Fruit fly (Drosophila melanogaster): Measurements from ENCODE around the gene GCS1.

The GCS1 gene

dm6 chrX:11326213-11326731 lies 21.5 kb downstream of the GCS1 start (continued):
- no peak for TF ChIP-seq Elba2 (GFP tag; optimal IDR thresholded peaks at IDR 0.05)
- TF ChIP-seq Hr39 (optimal IDR thresholded peaks at IDR 0.05): no peak
- TF ChIP-seq D19B (GFP tag; optimal IDR thresholded peaks at IDR 0.05): peak; percentile 33
- TF ChIP-seq dmrt11E (tag; optimal IDR thresholded peaks at IDR 0.05): peak; percentile 32
- peak; percentile 78 for TF ChIP-seq CG2120 (GFP tag; optimal IDR thresholded peaks at IDR 0.05)
- TF ChIP-seq salm (tag; optimal IDR thresholded peaks at IDR 0.05): peak; percentile 64
- TF ChIP-seq Aef1 (GFP tag; IDR thresholded peaks at IDR 0.05): peak; percentile 50
- TF ChIP-seq shn (GFP tag; optimal IDR thresholded peaks at IDR 0.05): peak; percentile 43
- peak; percentile 48 for TF ChIP-seq Max (GFP tag; optimal IDR thresholded peaks at IDR 0.05)
- no peak for TF ChIP-seq usp (GFP tag; optimal IDR thresholded peaks at IDR 0.05)
- peak; percentile 65 for TF ChIP-seq CG14441 (GFP tag; IDR thresholded peaks at IDR 0.05)
- no peak for TF ChIP-seq B-H2 (GFP tag; optimal IDR thresholded peaks at IDR 0.05)
- peak; percentile 56 for TF ChIP-seq CG8924 (tag; optimal IDR thresholded peaks at IDR 0.05)
- TF ChIP-seq NFAT (GFP tag; IDR thresholded peaks at IDR 0.05): 0 out of 2 replicates have a peak, but pooled peaks have one; percentile 27
- no peak for TF ChIP-seq hb (GFP tag; IDR thresholded peaks at IDR 0.05; ENCODE audit: partially characterized antibody)
- TF ChIP-seq CG3065 (GFP tag; optimal IDR thresholded peaks at IDR 0.05): no peak
- peak; percentile 79 for TF ChIP-seq CG11504 (tag; optimal IDR thresholded peaks at IDR 0.05)
- TF ChIP-seq CG12769 (tag; optimal IDR thresholded peaks at IDR 0.05): no peak
- TF ChIP-seq Opbp (GFP tag; IDR thresholded peaks at IDR 0.05; ENCODE audit: partially characterized antibody): no peak
- TF ChIP-seq Ptx1 (GFP tag; IDR thresholded peaks at IDR 0.05): peak; percentile 77
- TF ChIP-seq otp (GFP tag; IDR thresholded peaks at IDR 0.05): peak; percentile 77
- TF ChIP-seq Vsx1 (GFP tag; optimal IDR thresholded peaks at IDR 0.05): no peak
- no peak for TF ChIP-seq CG4360 (GFP tag; IDR thresholded peaks at IDR 0.05)
- TF ChIP-seq Atf6 (GFP tag; IDR thresholded peaks at IDR 0.05): peak; percentile 67
- no peak for TF ChIP-seq pfk (GFP tag; optimal IDR thresholded peaks at IDR 0.05)
- peak; percentile 52 for TF ChIP-seq CG12299 (tag; optimal IDR thresholded peaks at IDR 0.05)
- no peak for TF ChIP-seq vfl (GFP tag; optimal IDR thresholded peaks at IDR 0.05)
- peak; percentile 76 for TF ChIP-seq lmd (GFP tag; IDR thresholded peaks at IDR 0.05)
- peak; percentile 56 for TF ChIP-seq CG15601 (tag; optimal IDR thresholded peaks at IDR 0.05)
- TF ChIP-seq CG9215 (GFP tag; IDR thresholded peaks at IDR 0.05): peak; percentile 56
- no peak for TF ChIP-seq bigmax (GFP tag; optimal IDR thresholded peaks at IDR 0.05)
- peak; percentile 44; the same call in 1 of the 2 replicates for TF ChIP-seq MBD-R2 (GFP tag; IDR thresholded peaks at IDR 0.05)
- TF ChIP-seq CG16779 (GFP tag; IDR thresholded peaks at IDR 0.05): no peak
- peak; percentile 52 for TF ChIP-seq Dip3 (GFP tag; optimal IDR thresholded peaks at IDR 0.05)
- TF ChIP-seq luna (GFP tag; optimal IDR thresholded peaks at IDR 0.05): no peak
- TF ChIP-seq CG12236 (GFP tag; optimal IDR thresholded peaks at IDR 0.05): peak; percentile 14
- no peak for TF ChIP-seq CG1832 (GFP tag; optimal IDR thresholded peaks at IDR 0.05)
- peak; percentile 24 for TF ChIP-seq CHES-1-like (GFP tag; optimal IDR thresholded peaks at IDR 0.05)
- no peak for TF ChIP-seq p53 (GFP tag; optimal IDR thresholded peaks at IDR 0.05)
- TF ChIP-seq zf30C (GFP tag; optimal IDR thresholded peaks at IDR 0.05): no peak
- peak; percentile 39 for TF ChIP-seq CG13894 (tag; optimal IDR thresholded peaks at IDR 0.05)
- TF ChIP-seq hbn (GFP tag; IDR thresholded peaks at IDR 0.05; ENCODE audit: partially characterized antibody): no peak
- no peak for TF ChIP-seq sim (GFP tag; IDR thresholded peaks at IDR 0.05)
- no peak for TF ChIP-seq cas (GFP tag; IDR thresholded peaks at IDR 0.05)
- peak; percentile 43 for TF ChIP-seq Chrac-16 (GFP tag; optimal IDR thresholded peaks at IDR 0.05)
- peak; percentile 77 for TF ChIP-seq Fer1 (GFP tag; optimal IDR thresholded peaks at IDR 0.05)
- TF ChIP-seq Bdp1 (GFP tag; optimal IDR thresholded peaks at IDR 0.05): peak; percentile 8
- TF ChIP-seq H15 (GFP tag; IDR thresholded peaks at IDR 0.05): no peak
- TF ChIP-seq CG16815 (GFP tag; optimal IDR thresholded peaks at IDR 0.05): peak; percentile 22
- no peak for TF ChIP-seq stwl (tag; optimal IDR thresholded peaks at IDR 0.05)
- TF ChIP-seq Nf-YC (tag; optimal IDR thresholded peaks at IDR 0.05): peak; percentile 37
- TF ChIP-seq sisA (GFP tag; IDR thresholded peaks at IDR 0.05): peak; percentile 59
